Fruit fly (Drosophila melanogaster) whole organism, pupa: ENCODE results near the gene RluA-1.

Experiments
- CG10348 ChIP-seq: fragments of 200-800 bp; sonication (Bioruptor generic); IDR thresholded peaks from 2 replicates; pipeline ENCODE4 v1.3.6; 2022; ENCODE audit warnings: missing biosample characterization, missing genetic modification characterization
- Pif1B ChIP-seq: fragments of 200-800 bp; sonication (Bioruptor generic); optimal IDR thresholded peaks from 3 replicates; lab custom pipeline; 2016; ENCODE audit warnings: missing biosample characterization, missing genetic modification characterization
- rn ChIP-seq: fragments of 200-800 bp; sonication (Bioruptor generic); IDR thresholded peaks from 2 replicates; pipeline ENCODE4 v1.3.6; 2022; ENCODE audit warnings: missing biosample characterization, missing genetic modification characterization

DNA sequence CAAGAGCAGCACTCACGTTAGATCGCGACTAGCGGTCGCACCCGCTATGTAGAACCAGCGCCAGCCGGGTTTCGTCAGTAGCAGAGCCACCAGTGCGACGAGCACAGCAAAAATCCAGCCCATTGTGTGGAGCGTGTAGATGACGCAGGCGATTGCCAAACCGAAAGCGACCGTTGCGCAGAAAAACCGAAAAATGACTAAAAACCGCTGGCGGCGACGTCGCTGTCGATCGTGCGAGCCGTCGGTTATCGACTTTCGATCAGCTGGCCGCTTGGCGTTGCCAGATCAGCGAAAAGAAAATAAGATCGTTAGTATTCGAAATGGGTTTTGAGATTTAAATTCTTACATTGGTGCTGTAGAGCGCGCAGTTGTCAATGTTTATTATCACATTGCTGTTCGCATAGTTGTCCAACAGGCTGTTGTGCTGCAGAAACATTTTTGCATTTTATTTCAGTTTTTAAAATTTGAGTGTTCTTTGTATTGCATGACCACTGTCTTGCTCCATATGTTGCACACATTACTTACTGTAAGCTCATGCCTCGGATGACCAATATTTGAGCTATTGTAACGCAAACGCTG, 42.4 kb upstream of the RluA-1 start:
- peak; percentile 54 for TF ChIP-seq Pif1B (GFP tag; lab: Kevin White, UChicago)
- TF ChIP-seq rn, result 0 out of 2 replicates have a peak, but pooled peaks have one; percentile 5
- no peak for TF ChIP-seq CG10348 (GFP tag; lab: Robert Waterston, UW)
